Worm (Caenorhabditis elegans) whole organism, young adult: ENCODE results near the gene oac-2.
A peak's percentile ranks its signal among the peaks of the same experiment; 100 is the strongest.

Experiments used
- B0019.2 ChIP-seq: fragments of 200-800 bp; sonication (Bioruptor generic); conservative IDR thresholded peaks from 2 replicates; pipeline ENCODE4 v1.3.6; 2022; ENCODE audit warnings: missing genetic modification reagents, missing genetic modification characterization, missing compliant biosample characterization
- C06A6.2 ChIP-seq: fragments of 200-800 bp; sonication (Bioruptor generic); conservative IDR thresholded peaks from 2 replicates; pipeline ENCODE4 v1.3.6; 2022; ENCODE audit warnings: missing genetic modification characterization, missing compliant biosample characterization
- C17E4.6 ChIP-seq: fragments of 200-800 bp; sonication (Bioruptor generic); IDR thresholded peaks from 2 replicates; pipeline ENCODE4 v1.3.6; 2022; ENCODE audit warnings: missing genetic modification reagents, missing genetic modification characterization, missing compliant biosample characterization
- F52B5.7 ChIP-seq: sonication (generic microtip); optimal IDR thresholded peaks from 2 replicates; lab custom pipeline; 2016; ENCODE audit warnings: mild to moderate bottlenecking, missing genetic modification characterization, missing compliant biosample characterization
- F57A8.1 ChIP-seq: fragments of 200-800 bp; sonication (Bioruptor generic); optimal IDR thresholded peaks from 2 replicates; lab custom pipeline; 2018; ENCODE audit warnings: mild to moderate bottlenecking, missing genetic modification characterization, moderate library complexity, missing compliant biosample characterization
- K11D2.4 ChIP-seq: fragments of 200-800 bp; sonication (Bioruptor generic); IDR thresholded peaks from 2 replicates; pipeline ENCODE4 v1.3.6; 2022; ENCODE audit warnings: missing genetic modification reagents, missing genetic modification characterization, missing compliant biosample characterization
- T26A5.8 ChIP-seq: sonication (generic microtip); optimal IDR thresholded peaks from 2 replicates; lab custom pipeline; 2016; ENCODE audit warnings: missing genetic modification characterization, missing compliant biosample characterization
- atf-7 ChIP-seq: sonication (generic microtip); optimal IDR thresholded peaks from 2 replicates; lab custom pipeline; 2017; ENCODE audit warnings: mild to moderate bottlenecking, missing genetic modification characterization, missing compliant biosample characterization
- attf-3 ChIP-seq: fragments of 200-800 bp; sonication (Bioruptor generic); conservative IDR thresholded peaks from 2 replicates; pipeline ENCODE4 v1.3.6; 2022; ENCODE audit warnings: missing genetic modification reagents, missing genetic modification characterization, missing compliant biosample characterization
- bed-1 ChIP-seq: fragments of 200-800 bp; sonication (Bioruptor generic); IDR thresholded peaks from 2 replicates; pipeline ENCODE4 v1.3.6; 2022; ENCODE audit warnings: missing genetic modification reagents, missing genetic modification characterization, missing compliant biosample characterization
- die-1 ChIP-seq: sonication (generic microtip); optimal IDR thresholded peaks from 2 replicates; lab custom pipeline; 2016; ENCODE audit warnings: missing genotype, mild to moderate bottlenecking, missing genetic modification characterization, missing compliant biosample characterization
- dox-1 ChIP-seq: fragments of 200-800 bp; sonication (Bioruptor generic); IDR thresholded peaks from 2 replicates; pipeline ENCODE4 v1.3.6; 2022; ENCODE audit warnings: missing genetic modification reagents, missing genetic modification characterization, missing compliant biosample characterization
- dpl-1 ChIP-seq: fragments of 150-350 bp; optimal IDR thresholded peaks from 2 replicates; lab custom pipeline; 2014; ENCODE audit warnings: missing biosample characterization, missing genetic modification reagents, missing genetic modification characterization
- efl-1 ChIP-seq: fragments of 150-350 bp; optimal IDR thresholded peaks from 2 replicates; lab custom pipeline; 2014; ENCODE audit warnings: missing biosample characterization, missing genetic modification reagents, missing genetic modification characterization
- egl-44 ChIP-seq: fragments of 200-800 bp; sonication (Bioruptor generic); IDR thresholded peaks from 2 replicates; pipeline ENCODE4 v1.3.6; 2022; ENCODE audit warnings: missing genetic modification reagents, missing genetic modification characterization, missing compliant biosample characterization
- egrh-3 ChIP-seq: fragments of 200-800 bp; sonication (Bioruptor generic); IDR thresholded peaks from 2 replicates; pipeline ENCODE4 v1.3.6; 2022; ENCODE audit warnings: missing genetic modification reagents, missing genetic modification characterization, missing compliant biosample characterization
- ekl-4 ChIP-seq: fragments of 200-800 bp; sonication (Bioruptor generic); IDR thresholded peaks from 2 replicates; pipeline ENCODE4 v1.3.6; 2022; ENCODE audit warnings: missing genetic modification reagents, missing genetic modification characterization, missing compliant biosample characterization
- hmg-20 ChIP-seq: fragments of 200-800 bp; sonication (Bioruptor generic); IDR thresholded peaks from 2 replicates; pipeline ENCODE4 v1.3.6; 2022; ENCODE audit warnings: missing genetic modification reagents, missing genetic modification characterization, missing compliant biosample characterization
- hsf-1 ChIP-seq: fragments of 200-800 bp; sonication (Bioruptor generic); IDR thresholded peaks from 2 replicates; pipeline ENCODE4 v1.3.6; 2022; ENCODE audit warnings: missing genetic modification reagents, missing genetic modification characterization, missing compliant biosample characterization
- let-526 ChIP-seq: fragments of 200-800 bp; sonication (Bioruptor generic); IDR thresholded peaks from 2 replicates; pipeline ENCODE4 v1.3.6; 2022; ENCODE audit warnings: missing genetic modification reagents, missing genetic modification characterization, missing compliant biosample characterization
- let-607 ChIP-seq, 2 experiments: fragments of 200-800 bp in 1 of 2; sonication (Bioruptor generic) in 1 of 2; sonication (generic microtip) in 1 of 2; optimal IDR thresholded peaks; 2 replicates each; lab custom pipeline; 2016 to 2018; ENCODE audit warnings: mild to moderate bottlenecking in 2 of 2, missing compliant biosample characterization in 2 of 2, missing genetic modification characterization in 2 of 2, moderate library complexity in 2 of 2, missing genotype in 1 of 2
- lin-26 ChIP-seq: fragments of 200-800 bp; sonication (Bioruptor generic); IDR thresholded peaks from 2 replicates; pipeline ENCODE4 v1.3.6; 2022; ENCODE audit warnings: missing genetic modification reagents, missing genetic modification characterization, missing compliant biosample characterization
- lir-1 ChIP-seq: fragments of 200-800 bp; sonication (Bioruptor generic); conservative IDR thresholded peaks from 2 replicates; pipeline ENCODE4 v1.3.6; 2022; ENCODE audit warnings: missing genetic modification reagents, missing genetic modification characterization, missing compliant biosample characterization
- madf-10 ChIP-seq: sonication (generic microtip); optimal IDR thresholded peaks from 2 replicates; lab custom pipeline; 2016; ENCODE audit warnings: mild to moderate bottlenecking, missing genetic modification characterization, missing compliant biosample characterization
- madf-3 ChIP-seq: fragments of 200-800 bp; sonication (Bioruptor generic); IDR thresholded peaks from 2 replicates; pipeline ENCODE4 v1.3.6; 2022; ENCODE audit warnings: missing genetic modification reagents, missing genetic modification characterization, missing compliant biosample characterization
- madf-8 ChIP-seq: fragments of 200-800 bp; sonication (Bioruptor generic); conservative IDR thresholded peaks from 2 replicates; pipeline ENCODE4 v1.3.6; 2022; ENCODE audit warnings: missing genetic modification reagents, missing genetic modification characterization, missing compliant biosample characterization
- nfyb-1 ChIP-seq: fragments of 200-800 bp; sonication (Bioruptor generic); IDR thresholded peaks from 2 replicates; pipeline ENCODE4 v1.3.6; 2022; ENCODE audit warnings: missing genetic modification reagents, missing genetic modification characterization, missing compliant biosample characterization
- nhr-120 ChIP-seq: fragments of 200-800 bp; sonication (Bioruptor generic); IDR thresholded peaks from 2 replicates; pipeline ENCODE4 v1.3.6; 2022; ENCODE audit warnings: missing genetic modification characterization, missing compliant biosample characterization
- nhr-80 ChIP-seq: sonication (generic microtip); optimal IDR thresholded peaks from 2 replicates; lab custom pipeline; 2016; ENCODE audit warnings: missing genetic modification characterization, missing compliant biosample characterization
- pha-4 ChIP-seq: fragments of 150-350 bp; sonication (generic microtip); optimal IDR thresholded peaks from 2 replicates; lab custom pipeline; 2014; ENCODE audit warnings: missing biosample characterization, missing genetic modification reagents, missing genetic modification characterization
- rpc-1 ChIP-seq, 2 experiments: fragments of 150-350 bp in 1 of 2; sonication (generic microtip) in 1 of 2; optimal IDR thresholded peaks; 2 replicates each; lab custom pipeline; 2014 to 2018; ENCODE audit warnings: missing biosample characterization in 1 of 2, missing genetic modification characterization in 1 of 2, missing genetic modification reagents in 1 of 2, missing genotype in 1 of 2
- tbp1 ChIP-seq: fragments of 200-800 bp; sonication (Bioruptor generic); optimal IDR thresholded peaks from 2 replicates; lab custom pipeline; 2018; ENCODE audit warnings: mild to moderate bottlenecking, missing genetic modification characterization, missing compliant biosample characterization
- tbx-9 ChIP-seq: sonication (generic microtip); optimal IDR thresholded peaks from 2 replicates; lab custom pipeline; 2016; ENCODE audit warnings: borderline replicate concordance, missing genetic modification characterization, inconsistent platforms, missing compliant biosample characterization
- unc-62 ChIP-seq: fragments of 150-350 bp; optimal IDR thresholded peaks from 2 replicates; lab custom pipeline; 2014; ENCODE audit warnings: missing biosample characterization, missing genetic modification reagents, missing genetic modification characterization
- zfh-2 ChIP-seq: fragments of 200-800 bp; sonication (Bioruptor generic); conservative IDR thresholded peaks from 2 replicates; pipeline ENCODE4 v1.3.6; 2022; ENCODE audit warnings: missing genetic modification reagents, missing genetic modification characterization, missing compliant biosample characterization

oac-2 gene

ce11 chrV:3505745-3506144 lies 30.8 kb upstream of the oac-2 start:
- TF ChIP-seq nfyb-1 (GFP tag; lab: Robert Waterston, UW) (no peak), nhr-80 (tag; lab: Kevin White, UChicago) (peak; percentile 79), tbp1 (peak; percentile 21), unc-62 (GFP tag; lab: Kevin White, UChicago) (peak; percentile 62), pha-4 (tag; lab: Kevin White, UChicago) (peak; percentile 48), atf-7 (tag; lab: Kevin White, UChicago) (peak; percentile 26)

- TF ChIP-seq madf-8 (GFP tag; lab: Robert Waterston, UW): no peak
- no peak for TF ChIP-seq die-1 (tag; lab: Kevin White, UChicago)
- no peak for TF ChIP-seq hsf-1 (GFP tag; lab: Robert Waterston, UW)
- no peak for TF ChIP-seq zfh-2 (GFP tag; lab: Robert Waterston, UW)
- no peak for TF ChIP-seq egl-44
- TF ChIP-seq attf-3: no peak
- no peak for TF ChIP-seq nfyb-1 (GFP tag; lab: Robert Waterston, UW)
- no peak for TF ChIP-seq efl-1 (GFP tag; lab: Kevin White, UChicago)
- no peak for TF ChIP-seq B0019.2 (GFP tag; lab: Robert Waterston, UW)
- TF ChIP-seq K11D2.4 (GFP tag; lab: Robert Waterston, UW): no peak
- TF ChIP-seq hmg-20 (GFP tag; lab: Robert Waterston, UW): no peak
- TF ChIP-seq T26A5.8: no peak
- no peak for TF ChIP-seq dpl-1
- TF ChIP-seq F57A8.1 (GFP tag; lab: Kevin White, UChicago): no peak
- TF ChIP-seq nhr-120 (GFP tag; lab: Robert Waterston, UW): no peak
- no peak for TF ChIP-seq let-607 (tag; optimal IDR thresholded peaks at IDR 0.05; lab: Kevin White, UChicago)
- TF ChIP-seq rpc-1 (optimal IDR thresholded peaks at IDR 0.05; lab: Kevin White, UChicago): no peak
- TF ChIP-seq rpc-1 (tag; optimal IDR thresholded peaks at IDR 0.05; lab: Kevin White, UChicago): no peak
- no peak for TF ChIP-seq bed-1 (GFP tag; lab: Robert Waterston, UW)
- TF ChIP-seq lir-1 (GFP tag; lab: Robert Waterston, UW): no peak
- TF ChIP-seq, all 124 proteins: peak for 0
Observed at ce11 chrV:3502038-3502437, 27.1 kb upstream of the oac-2 start, which contains the start of the genes C07G3.8 and C07G3.10. C07G3.8 (minus strand) TSS chrV:3502138. C07G3.10 (plus strand) TSS chrV:3502307.

- TF ChIP-seq C06A6.2 (GFP tag; lab: Robert Waterston, UW) (no peak), B0019.2 (GFP tag; lab: Robert Waterston, UW) (no peak), lin-26 (GFP tag; lab: Robert Waterston, UW) (no peak), egrh-3 (no peak), let-526 (GFP tag; lab: Robert Waterston, UW) (no peak), tbx-9 (tag; lab: Kevin White, UChicago) (no peak), unc-62 (GFP tag; lab: Kevin White, UChicago) (no peak), C17E4.6 (GFP tag; lab: Robert Waterston, UW) (no peak), madf-10 (tag; lab: Kevin White, UChicago) (no peak), ekl-4 (GFP tag; lab: Robert Waterston, UW) (no peak), K11D2.4 (GFP tag; lab: Robert Waterston, UW) (no peak), dox-1 (GFP tag; lab: Robert Waterston, UW) (no peak), attf-3 (no peak), F52B5.7 (no peak), madf-3 (GFP tag; lab: Robert Waterston, UW) (no peak)
Observed at ce11 chrV:3496880-3497279, 22.0 kb upstream of the oac-2 start, which contains the start of gene C07G3.15. C07G3.15 (minus strand) TSS chrV:3496980.
